Worm (Caenorhabditis elegans) whole organism, L3 larva: ENCODE results near the gene idhb-1.

Source experiments
- R02D3.7 ChIP-seq: fragments of 150-350 bp; optimal IDR thresholded peaks from 2 replicates; lab custom pipeline; 2014; ENCODE audit warnings: missing biosample characterization, missing genetic modification characterization
- ZK546.5 ChIP-seq: sonication (generic microtip); optimal IDR thresholded peaks from 2 replicates; lab custom pipeline; 2017; ENCODE audit warnings: missing biosample characterization, missing genetic modification characterization
- aly-2 ChIP-seq: fragments of 150-350 bp; optimal IDR thresholded peaks from 2 replicates; lab custom pipeline; 2014; ENCODE audit warnings: missing biosample characterization, missing genetic modification characterization
- ama-1 ChIP-seq: fragments of 150-350 bp; optimal IDR thresholded peaks from 2 replicates; lab custom pipeline; 2018
- ceh-16 ChIP-seq: sonication (generic microtip); optimal IDR thresholded peaks from 2 replicates; lab custom pipeline; 2017; ENCODE audit warnings: missing biosample characterization, missing genetic modification characterization
- ceh-28 ChIP-seq: fragments of 150-350 bp; optimal IDR thresholded peaks from 2 replicates; lab custom pipeline; 2014; ENCODE audit warnings: missing biosample characterization, missing genetic modification reagents, missing genetic modification characterization
- ceh-82 ChIP-seq: fragments of 150-350 bp; optimal IDR thresholded peaks from 2 replicates; lab custom pipeline; 2014; ENCODE audit warnings: missing biosample characterization, missing genetic modification characterization
- ceh-9 ChIP-seq: sonication (generic microtip); optimal IDR thresholded peaks from 2 replicates; lab custom pipeline; 2018; ENCODE audit warnings: missing biosample characterization, missing genetic modification characterization
- daf-12 ChIP-seq: fragments of 150-350 bp; optimal IDR thresholded peaks from 2 replicates; lab custom pipeline; 2014; ENCODE audit warnings: missing biosample characterization, missing genetic modification reagents, missing genetic modification characterization
- egl-27 ChIP-seq: sonication (generic microtip); optimal IDR thresholded peaks from 4 replicates; lab custom pipeline; 2017; ENCODE audit warnings: missing biosample characterization, missing genetic modification reagents, missing genetic modification characterization
- egl-5 ChIP-seq: fragments of 150-350 bp; optimal IDR thresholded peaks from 2 replicates; lab custom pipeline; 2017; ENCODE audit warnings: missing biosample characterization, missing genetic modification reagents, missing genetic modification characterization, inconsistent platforms
- elt-1 ChIP-seq: fragments of 150-350 bp; optimal IDR thresholded peaks from 2 replicates; lab custom pipeline; 2014; ENCODE audit warnings: missing biosample characterization, missing genetic modification characterization
- elt-2 ChIP-seq: sonication (generic microtip); optimal IDR thresholded peaks from 2 replicates; lab custom pipeline; 2016; ENCODE audit warnings: missing genetic modification reagents, mild to moderate bottlenecking, missing genetic modification characterization, missing compliant biosample characterization
- eor-1 ChIP-seq, 2 experiments: fragments of 150-350 bp; optimal IDR thresholded peaks; 2 replicates each; lab custom pipeline; 2014 to 2018; ENCODE audit warnings: missing biosample characterization in 2 of 2, missing genetic modification characterization in 2 of 2
- fkh-10 ChIP-seq: sonication (generic microtip); optimal IDR thresholded peaks from 2 replicates; lab custom pipeline; 2017; ENCODE audit warnings: missing biosample characterization, missing genetic modification reagents, missing genetic modification characterization
- fkh-2 ChIP-seq: fragments of 150-350 bp; optimal IDR thresholded peaks from 2 replicates; lab custom pipeline; 2014; ENCODE audit warnings: missing biosample characterization, missing genetic modification reagents, missing genetic modification characterization
- fos-1 ChIP-seq: fragments of 150-350 bp; optimal IDR thresholded peaks from 2 replicates; lab custom pipeline; 2014; ENCODE audit warnings: missing biosample characterization, missing genetic modification characterization
- hmg-11 ChIP-seq: sonication (generic microtip); optimal IDR thresholded peaks from 2 replicates; lab custom pipeline; 2016; ENCODE audit warnings: missing genetic modification characterization, missing compliant biosample characterization
- jun-1 ChIP-seq: fragments of 150-350 bp; optimal IDR thresholded peaks from 2 replicates; lab custom pipeline; 2014; ENCODE audit warnings: missing biosample characterization, missing genetic modification reagents, missing genetic modification characterization
- lin-15B ChIP-seq: fragments of 150-350 bp; optimal IDR thresholded peaks from 2 replicates; lab custom pipeline; 2014; ENCODE audit warnings: missing biosample characterization, missing genetic modification characterization
- lin-39 ChIP-seq: fragments of 150-350 bp; optimal IDR thresholded peaks from 2 replicates; lab custom pipeline; 2018; ENCODE audit warnings: missing biosample characterization, missing genetic modification reagents, missing genetic modification characterization
- lsy-12 ChIP-seq: sonication (generic microtip); optimal IDR thresholded peaks from 2 replicates; lab custom pipeline; 2016; ENCODE audit warnings: mild to moderate bottlenecking, missing genetic modification characterization, missing compliant biosample characterization
- mdl-1 ChIP-seq: fragments of 150-350 bp; optimal IDR thresholded peaks from 2 replicates; lab custom pipeline; 2014; ENCODE audit warnings: missing biosample characterization, missing genetic modification characterization
- mml-1 ChIP-seq: fragments of 150-350 bp; sonication (generic microtip); optimal IDR thresholded peaks from 3 replicates; lab custom pipeline; 2014; ENCODE audit warnings: missing biosample characterization, missing genetic modification characterization
- nfya-1 ChIP-seq: sonication (generic microtip); optimal IDR thresholded peaks from 2 replicates; lab custom pipeline; 2017; ENCODE audit warnings: missing genetic modification characterization, mild to moderate bottlenecking, missing compliant biosample characterization, antibody characterized with exemption, moderate library complexity; ENCODE audit not compliant: insufficient read depth
- nhr-11 ChIP-seq: fragments of 150-350 bp; optimal IDR thresholded peaks from 2 replicates; lab custom pipeline; 2014; ENCODE audit warnings: missing biosample characterization, missing genetic modification characterization
- nhr-12 ChIP-seq: fragments of 150-350 bp; optimal IDR thresholded peaks from 2 replicates; lab custom pipeline; 2014; ENCODE audit warnings: missing biosample characterization, missing genetic modification characterization
- nhr-23 ChIP-seq: fragments of 150-350 bp; optimal IDR thresholded peaks from 2 replicates; lab custom pipeline; 2014; ENCODE audit warnings: missing biosample characterization, missing genetic modification reagents, missing genetic modification characterization
- nhr-237 ChIP-seq: fragments of 150-350 bp; optimal IDR thresholded peaks from 2 replicates; lab custom pipeline; 2014; ENCODE audit warnings: missing biosample characterization, missing genetic modification characterization
- nhr-25 ChIP-seq: sonication (generic microtip); optimal IDR thresholded peaks from 2 replicates; lab custom pipeline; 2017; ENCODE audit warnings: missing biosample characterization, missing genetic modification characterization
- nhr-28 ChIP-seq: fragments of 150-350 bp; optimal IDR thresholded peaks from 2 replicates; lab custom pipeline; 2014; ENCODE audit warnings: missing biosample characterization, missing genetic modification characterization
- nhr-43 ChIP-seq: sonication (generic microtip); optimal IDR thresholded peaks from 2 replicates; lab custom pipeline; 2016; ENCODE audit warnings: mild to moderate bottlenecking, missing genetic modification characterization, missing compliant biosample characterization; ENCODE audit not compliant: poor library complexity, severe bottlenecking
- nhr-67 ChIP-seq: fragments of 150-350 bp; optimal IDR thresholded peaks from 2 replicates; lab custom pipeline; 2014; ENCODE audit warnings: missing biosample characterization, missing genetic modification characterization
- nhr-76 ChIP-seq: fragments of 150-350 bp; sonication (generic microtip); optimal IDR thresholded peaks from 5 replicates; lab custom pipeline; 2014; ENCODE audit warnings: missing biosample characterization, missing genetic modification characterization
- nhr-77 ChIP-seq: fragments of 150-350 bp; optimal IDR thresholded peaks from 2 replicates; lab custom pipeline; 2014; ENCODE audit warnings: missing biosample characterization, missing genetic modification characterization
- pha-4 ChIP-seq: fragments of 150-350 bp; optimal IDR thresholded peaks from 2 replicates; lab custom pipeline; 2014; ENCODE audit warnings: missing biosample characterization, missing genetic modification reagents, missing genetic modification characterization
- sea-2 ChIP-seq: fragments of 150-350 bp; sonication (generic microtip); optimal IDR thresholded peaks from 4 replicates; lab custom pipeline; 2014; ENCODE audit warnings: missing biosample characterization, missing genetic modification reagents, missing genetic modification characterization
- skn-1 ChIP-seq: fragments of 150-350 bp; optimal IDR thresholded peaks from 2 replicates; lab custom pipeline; 2014; ENCODE audit warnings: missing biosample characterization, missing genetic modification characterization
- snpc-4 ChIP-seq: fragments of 150-350 bp; optimal IDR thresholded peaks from 2 replicates; lab custom pipeline; 2014; ENCODE audit warnings: missing biosample characterization, missing genetic modification characterization
- tbx-2 ChIP-seq: sonication (generic microtip); optimal IDR thresholded peaks from 2 replicates; lab custom pipeline; 2016; ENCODE audit warnings: mild to moderate bottlenecking, missing genetic modification characterization, missing compliant biosample characterization
- unc-39 ChIP-seq: sonication (generic microtip); optimal IDR thresholded peaks from 4 replicates; lab custom pipeline; 2017; ENCODE audit warnings: missing biosample characterization, missing genetic modification characterization
- unc-62 ChIP-seq: fragments of 150-350 bp; sonication (generic microtip); optimal IDR thresholded peaks from 4 replicates; lab custom pipeline; 2014; ENCODE audit warnings: missing biosample characterization, missing genetic modification reagents, missing genetic modification characterization
- zag-1 ChIP-seq: fragments of 150-350 bp; optimal IDR thresholded peaks from 2 replicates; lab custom pipeline; 2014; ENCODE audit warnings: missing biosample characterization, missing genetic modification characterization
- ztf-11 ChIP-seq: fragments of 150-350 bp; optimal IDR thresholded peaks from 2 replicates; lab custom pipeline; 2014; ENCODE audit warnings: missing biosample characterization, missing genetic modification characterization
- ztf-4 ChIP-seq: fragments of 150-350 bp; optimal IDR thresholded peaks from 2 replicates; lab custom pipeline; 2014; ENCODE audit warnings: missing biosample characterization, missing genetic modification characterization

Gene idhb-1

ce11 chrX:14156913-14157312 is 16.9 kb downstream of the idhb-1 start, which contains the start of gene ceh-90:
ceh-90 (minus strand) TSS chrX:14157013.
- TF ChIP-seq ama-1 (lab: Kevin White, UChicago) (no peak), eor-1 (tag; optimal IDR thresholded peaks at IDR 0.05; lab: Kevin White, UChicago) (no peak)

ce11 chrX:14152644-14153043 is 21.2 kb downstream of the idhb-1 start:
- TF ChIP-seq nhr-25 (tag; lab: Kevin White, UChicago) (no peak), fkh-2 (tag; lab: Kevin White, UChicago) (no peak), nhr-43 (no peak)

ce11 chrX:14147400-14147799 is 26.5 kb downstream of the idhb-1 start, which contains the start of gene akt-2:
akt-2 (plus strand) TSS chrX:14147700.
- TF ChIP-seq nhr-77 (tag; lab: Kevin White, UChicago) (no peak), ama-1 (lab: Kevin White, UChicago) (no peak), elt-2 (tag; lab: Kevin White, UChicago) (no peak), ZK546.5 (no peak), ztf-4 (tag; lab: Kevin White, UChicago) (no peak), elt-1 (tag; lab: Kevin White, UChicago) (no peak), tbx-2 (tag; lab: Kevin White, UChicago) (no peak), egl-27 (tag; lab: Kevin White, UChicago) (no peak), ztf-11 (tag; lab: Kevin White, UChicago) (no peak), nhr-23 (tag; lab: Kevin White, UChicago) (no peak), zag-1 (tag; lab: Kevin White, UChicago) (no peak), unc-62 (GFP tag; lab: Kevin White, UChicago) (no peak), nhr-11 (tag; lab: Kevin White, UChicago) (no peak), snpc-4 (tag; lab: Kevin White, UChicago) (no peak), nhr-28 (tag; lab: Kevin White, UChicago) (no peak), jun-1 (tag; lab: Kevin White, UChicago) (no peak), egl-5 (no peak)
- TF ChIP-seq, all 47 proteins: peak for 0

ce11 chrX:14146740-14147140 is 27.1 kb downstream of the idhb-1 start:
- TF ChIP-seq fkh-10 (GFP tag; lab: Kevin White, UChicago) (no peak), nhr-12 (tag; lab: Kevin White, UChicago) (no peak), unc-39 (tag; lab: Kevin White, UChicago) (no peak), lin-39 (tag; lab: Kevin White, UChicago) (peak; percentile 88), nhr-23 (tag; lab: Kevin White, UChicago) (peak; percentile 86), skn-1 (peak; percentile 81), sea-2 (GFP tag; lab: Kevin White, UChicago) (peak; percentile 23), nhr-28 (tag; lab: Kevin White, UChicago) (no peak), tbx-2 (tag; lab: Kevin White, UChicago) (peak; percentile 47), nhr-11 (tag; lab: Kevin White, UChicago) (peak; percentile 43), nhr-43 (peak; percentile 56), lsy-12 (tag; lab: Kevin White, UChicago) (no peak), R02D3.7 (tag; lab: Kevin White, UChicago) (no peak), ceh-16 (tag; lab: Kevin White, UChicago) (no peak), nfya-1 (tag; lab: Kevin White, UChicago) (peak; percentile 88), mml-1 (tag; lab: Kevin White, UChicago) (no peak), fos-1 (tag; lab: Kevin White, UChicago) (no peak), hmg-11 (tag; lab: Kevin White, UChicago) (peak; percentile 78), daf-12 (tag; lab: Kevin White, UChicago) (no peak), mdl-1 (tag; lab: Kevin White, UChicago) (no peak), nhr-77 (tag; lab: Kevin White, UChicago) (no peak), ceh-28 (tag; lab: Kevin White, UChicago) (peak; percentile 81), eor-1 (tag; optimal IDR thresholded peaks at IDR 0.05; lab: Kevin White, UChicago) (peak in 1 of 2 experiments; percentile 47), aly-2 (tag; lab: Kevin White, UChicago) (no peak), ceh-82 (tag; lab: Kevin White, UChicago) (no peak), pha-4 (peak; percentile 97), egl-27 (tag; lab: Kevin White, UChicago) (no peak), snpc-4 (tag; lab: Kevin White, UChicago) (peak; percentile 51), ztf-11 (tag; lab: Kevin White, UChicago) (no peak), ZK546.5 (no peak), nhr-67 (tag; lab: Kevin White, UChicago) (no peak), fkh-2 (tag; lab: Kevin White, UChicago) (no peak), ceh-9 (no peak), elt-2 (tag; lab: Kevin White, UChicago) (peak; percentile 52), lin-15B (tag; lab: Kevin White, UChicago) (peak; percentile 22), nhr-25 (tag; lab: Kevin White, UChicago) (peak; percentile 93), jun-1 (tag; lab: Kevin White, UChicago) (peak; percentile 80), nhr-76 (tag; lab: Kevin White, UChicago) (no peak), nhr-237 (tag; lab: Kevin White, UChicago) (no peak), egl-5 (no peak), ama-1 (lab: Kevin White, UChicago) (peak; percentile 4), ztf-4 (tag; lab: Kevin White, UChicago) (no peak), unc-62 (GFP tag; lab: Kevin White, UChicago) (peak; percentile 56), zag-1 (tag; lab: Kevin White, UChicago) (no peak)
